Worm (Caenorhabditis elegans): ENCODE results near the gene W03H9.1.
A peak's percentile ranks its signal among the peaks of the same experiment; 100 is the strongest.

The W03H9.1 gene

ce11 chrII:14176642-14177041, 26.7 kb upstream of the W03H9.1 start:
- TF ChIP-seq che-1 (tag; optimal IDR thresholded peaks at IDR 0.05), result no peak
- TF ChIP-seq unc-55 (GFP tag; optimal IDR thresholded peaks at IDR 0.05), result peak; percentile 57

DNA sequence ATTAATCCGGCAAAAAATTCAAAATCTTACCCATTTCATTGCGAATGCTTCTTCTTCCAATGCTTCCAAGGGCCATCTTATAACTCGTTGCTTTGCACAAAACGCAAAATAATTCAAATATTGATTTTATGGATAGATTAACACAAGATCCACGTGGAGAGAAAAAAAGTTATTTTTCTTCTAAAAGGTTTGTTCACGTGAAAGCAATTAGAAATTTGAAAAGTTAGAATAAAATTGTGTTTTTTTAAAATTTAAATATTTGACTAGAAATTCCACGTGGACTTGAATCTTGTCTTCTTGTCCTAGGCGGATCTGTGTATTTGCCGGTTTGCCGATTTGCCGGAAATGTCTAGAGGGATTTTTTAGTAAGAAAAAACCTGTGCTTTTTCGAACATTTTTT, 25.2 kb upstream of the W03H9.1 start, which contains the start of gene Y48B6A.5:
TSS of gene Y48B6A.5 (minus strand) at position 101 of the 400 bp plus-strand sequence.
- no peak for TF ChIP-seq pha-2 (tag; optimal IDR thresholded peaks at IDR 0.05)
- no peak for TF ChIP-seq zip-5 (tag; optimal IDR thresholded peaks at IDR 0.05)
- no peak for TF ChIP-seq ceh-31 (tag; optimal IDR thresholded peaks at IDR 0.05)
- no peak for TF ChIP-seq tbx-2 (tag; optimal IDR thresholded peaks at IDR 0.05)
- no peak for TF ChIP-seq ceh-45 (GFP tag; IDR thresholded peaks at IDR 0.05)
- TF ChIP-seq nhr-11 (tag; optimal IDR thresholded peaks at IDR 0.05), result no peak
- no peak for TF ChIP-seq pax-1 (tag; optimal IDR thresholded peaks at IDR 0.05)
- TF ChIP-seq ets-4 (tag; optimal IDR thresholded peaks at IDR 0.05), result no peak
- TF ChIP-seq pag-3 (tag; optimal IDR thresholded peaks at IDR 0.05; ENCODE audit: borderline replicate concordance), result no peak
- no peak for TF ChIP-seq hlh-13 (GFP tag; optimal IDR thresholded peaks at IDR 0.05)
- no peak for TF ChIP-seq nfya-1 (tag; optimal IDR thresholded peaks at IDR 0.05)
- no peak for TF ChIP-seq unc-86 (tag; optimal IDR thresholded peaks at IDR 0.05)
- no peak for TF ChIP-seq unc-42 (tag; optimal IDR thresholded peaks at IDR 0.05)

DNA sequence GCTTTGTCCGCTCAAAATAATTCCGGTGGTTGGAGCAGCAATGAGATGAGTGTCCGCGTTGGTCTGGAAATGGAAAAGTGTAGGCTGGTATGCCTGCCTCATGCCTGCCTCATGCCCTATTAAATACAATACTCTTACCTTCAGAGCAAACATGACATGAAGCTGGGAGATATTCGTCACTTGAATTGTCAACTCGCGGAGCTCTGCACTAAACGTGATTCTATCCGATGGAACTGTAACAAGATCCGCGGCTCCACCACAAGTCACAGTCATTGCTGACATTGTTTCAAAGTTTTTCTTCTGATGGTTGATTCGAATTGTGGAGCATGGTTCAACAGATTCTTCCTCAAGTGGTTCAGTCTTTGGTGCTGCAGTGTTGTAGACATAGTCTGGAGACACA, 23.2 kb upstream of the W03H9.1 start:
- TF ChIP-seq mec-3 (tag; optimal IDR thresholded peaks at IDR 0.05; ENCODE audit: borderline replicate concordance), result no peak
- no peak for TF ChIP-seq hlh-8 (tag; optimal IDR thresholded peaks at IDR 0.05)
- no peak for TF ChIP-seq Y22D7AL.16 (tag; optimal IDR thresholded peaks at IDR 0.05)
- no peak for TF ChIP-seq pha-2 (tag; optimal IDR thresholded peaks at IDR 0.05)
- TF ChIP-seq ttx-3 (tag; optimal IDR thresholded peaks at IDR 0.05), result no peak
- no peak for TF ChIP-seq hlh-30 (tag; optimal IDR thresholded peaks at IDR 0.05; ENCODE audit: insufficient read depth)
- no peak for TF ChIP-seq lim-6 (tag; optimal IDR thresholded peaks at IDR 0.05)
- TF ChIP-seq unc-86 (tag; optimal IDR thresholded peaks at IDR 0.05), result no peak
- TF ChIP-seq che-1 (tag; optimal IDR thresholded peaks at IDR 0.05), result no peak
- TF ChIP-seq ceh-45 (GFP tag; IDR thresholded peaks at IDR 0.05), result no peak
- TF ChIP-seq eyg-1 (tag; optimal IDR thresholded peaks at IDR 0.05), result no peak
- no peak for TF ChIP-seq K09A11.1 (tag; optimal IDR thresholded peaks at IDR 0.05; ENCODE audit: insufficient read depth)
- TF ChIP-seq dve-1 (tag; optimal IDR thresholded peaks at IDR 0.05), result no peak

DNA sequence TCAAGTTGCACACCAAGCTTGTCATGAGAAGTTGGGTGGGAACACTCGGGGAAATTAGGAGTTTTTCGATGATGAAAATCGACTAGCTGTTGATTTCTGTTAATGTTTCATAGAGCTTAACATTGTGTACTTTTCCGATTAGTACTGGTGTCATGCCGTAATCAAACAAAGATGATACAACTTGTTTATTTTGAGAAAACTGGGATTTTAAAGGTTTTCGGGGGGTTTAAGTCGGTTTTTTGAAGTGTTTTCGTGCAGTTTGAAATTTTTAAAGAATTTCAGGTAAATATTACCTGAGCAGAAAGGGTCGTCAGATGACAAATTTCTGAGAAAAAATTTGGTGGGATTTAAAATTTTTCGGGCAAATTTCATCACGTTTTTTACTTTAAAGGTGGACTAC, 21.6 kb upstream of the W03H9.1 start, which contains the start of gene eat-2:
TSS of gene eat-2 (minus strand) at position 101 of the 400 bp plus-strand sequence.
- TF ChIP-seq zip-5 (tag; optimal IDR thresholded peaks at IDR 0.05), result no peak
- no peak for TF ChIP-seq ceh-48 (tag; optimal IDR thresholded peaks at IDR 0.05)
- TF ChIP-seq dve-1 (tag; optimal IDR thresholded peaks at IDR 0.05), result no peak
- no peak for TF ChIP-seq ama-1 (optimal IDR thresholded peaks at IDR 0.05)
- TF ChIP-seq ceh-18 (tag; optimal IDR thresholded peaks at IDR 0.05), result no peak
- TF ChIP-seq ceh-30 (tag; optimal IDR thresholded peaks at IDR 0.05), result no peak
- TF ChIP-seq elt-2 (tag; optimal IDR thresholded peaks at IDR 0.05), result no peak
- no peak for TF ChIP-seq ceh-14 (tag; optimal IDR thresholded peaks at IDR 0.05)
- TF ChIP-seq Y22D7AL.16 (tag; optimal IDR thresholded peaks at IDR 0.05), result no peak
- TF ChIP-seq hlh-15 (tag; optimal IDR thresholded peaks at IDR 0.05), result no peak
- TF ChIP-seq pha-4 (tag; optimal IDR thresholded peaks at IDR 0.05), result no peak
- TF ChIP-seq ceh-31 (tag; optimal IDR thresholded peaks at IDR 0.05), result no peak
- no peak for TF ChIP-seq madf-2 (tag; optimal IDR thresholded peaks at IDR 0.05)

- no peak for TF ChIP-seq pros-1 (tag; optimal IDR thresholded peaks at IDR 0.05)
Observed at ce11 chrII:14165430-14165929, 15.5 kb upstream of the W03H9.1 start.
